Fruit fly (Drosophila melanogaster): ENCODE measurements around the gene Cyp12e1.

- TF ChIP-seq CG11902 (GFP tag; optimal IDR thresholded peaks at IDR 0.05) (peak; percentile 15), CG6276 (GFP tag; optimal IDR thresholded peaks at IDR 0.05) (peak; percentile 44), Hr38 (GFP tag; optimal IDR thresholded peaks at IDR 0.05) (no peak), Hr39 (GFP tag; optimal IDR thresholded peaks at IDR 0.05) (peak; percentile 67), CG6792 (GFP tag; optimal IDR thresholded peaks at IDR 0.05) (peak; percentile 63), Lpt (GFP tag; optimal IDR thresholded peaks at IDR 0.05) (peak; percentile 78), CG8319 (GFP tag; optimal IDR thresholded peaks at IDR 0.05) (peak; percentile 12), CG8119 (GFP tag; IDR thresholded peaks at IDR 0.05) (peak; percentile 76; the same call in 2 of the 3 replicates), Ets96B (tag; optimal IDR thresholded peaks at IDR 0.05) (peak; percentile 71), Blimp-1 (GFP tag; optimal IDR thresholded peaks at IDR 0.05) (no peak), CG15336 (GFP tag; IDR thresholded peaks at IDR 0.05) (peak; percentile 55; the same call in 1 of the 2 replicates), Met (GFP tag; optimal IDR thresholded peaks at IDR 0.05) (peak; percentile 60), CG9139 (GFP tag; optimal IDR thresholded peaks at IDR 0.05) (no peak), CG6163 (GFP tag; IDR thresholded peaks at IDR 0.05) (peak; percentile 87)
Observed at dm6 chr3R:10468207-10468606, 33.6 kb downstream of the Cyp12e1 start.
